Fruit fly (Drosophila melanogaster): ENCODE measurements around the gene tsh.

The tsh gene

dm6 chr2L:21881504-21882124 lies 53.2 kb downstream of the tsh start:
- no peak for TF ChIP-seq sv (GFP tag; optimal IDR thresholded peaks at IDR 0.05)
- TF ChIP-seq fru (GFP tag; optimal IDR thresholded peaks at IDR 0.05): peak; percentile 31
- peak; percentile 54 for TF ChIP-seq h (GFP tag; optimal IDR thresholded peaks at IDR 0.05)
- TF ChIP-seq OdsH (GFP tag; optimal IDR thresholded peaks at IDR 0.05): peak; percentile 43
- TF ChIP-seq foxo (GFP tag; optimal IDR thresholded peaks at IDR 0.05): peak in 1 of 2 experiments; percentile 50
- no peak for TF ChIP-seq GATAd (GFP tag; optimal IDR thresholded peaks at IDR 0.05)
- no peak for TF ChIP-seq Hr83 (GFP tag; optimal IDR thresholded peaks at IDR 0.05; ENCODE audit: poor library complexity, severe bottlenecking)
- no peak for TF ChIP-seq Hnf4 (GFP tag; optimal IDR thresholded peaks at IDR 0.05)
- no peak for TF ChIP-seq tai (GFP tag; optimal IDR thresholded peaks at IDR 0.05)
- TF ChIP-seq lola (GFP tag; optimal IDR thresholded peaks at IDR 0.05): no peak
- no peak for TF ChIP-seq Rel (GFP tag; optimal IDR thresholded peaks at IDR 0.05)
- TF ChIP-seq Rel (tag; optimal IDR thresholded peaks at IDR 0.05): no peak
- TF ChIP-seq rgr (GFP tag; optimal IDR thresholded peaks at IDR 0.05): peak; percentile 14
- TF ChIP-seq dsf (GFP tag; optimal IDR thresholded peaks at IDR 0.05; ENCODE audit: borderline replicate concordance): no peak
- TF ChIP-seq Sp1 (GFP tag; optimal IDR thresholded peaks at IDR 0.05): peak; percentile 43
- no peak for TF ChIP-seq Vsx2 (GFP tag; optimal IDR thresholded peaks at IDR 0.05; ENCODE audit: partially characterized antibody)
- no peak for TF ChIP-seq brk (GFP tag; optimal IDR thresholded peaks at IDR 0.05)
- TF ChIP-seq Myc (optimal IDR thresholded peaks at IDR 0.05): no peak
- TF ChIP-seq usp (GFP tag; optimal IDR thresholded peaks at IDR 0.05): no peak
- TF ChIP-seq pan (optimal IDR thresholded peaks at IDR 0.05): peak; percentile 35
- TF ChIP-seq Dif (GFP tag; optimal IDR thresholded peaks at IDR 0.05; ENCODE audit: partially characterized antibody): no peak
- TF ChIP-seq Dfd (GFP tag; optimal IDR thresholded peaks at IDR 0.05): no peak
- TF ChIP-seq sage (GFP tag; optimal IDR thresholded peaks at IDR 0.05): no peak
- no peak for TF ChIP-seq Jra (GFP tag; optimal IDR thresholded peaks at IDR 0.05)
- no peak for TF ChIP-seq dmrt93B (GFP tag; optimal IDR thresholded peaks at IDR 0.05)
- no peak for TF ChIP-seq CG32264 (GFP tag; optimal IDR thresholded peaks at IDR 0.05)
- TF ChIP-seq CG9705 (GFP tag; optimal IDR thresholded peaks at IDR 0.05): no peak
- TF ChIP-seq Abd-B (GFP tag; optimal IDR thresholded peaks at IDR 0.05): no peak
- TF ChIP-seq CrebA (GFP tag; optimal IDR thresholded peaks at IDR 0.05; ENCODE audit: borderline replicate concordance): no peak
- TF ChIP-seq Hr78 (GFP tag; optimal IDR thresholded peaks at IDR 0.05): no peak
- peak; percentile 58 for TF ChIP-seq HLH106 (tag; optimal IDR thresholded peaks at IDR 0.05)
- peak; percentile 72 for TF ChIP-seq woc (GFP tag; optimal IDR thresholded peaks at IDR 0.05)
- TF ChIP-seq dl (GFP tag; optimal IDR thresholded peaks at IDR 0.05; ENCODE audit: insufficient read depth in 1 of 2, partially characterized antibody in 2 of 2): no peak
- TF ChIP-seq psq (GFP tag; optimal IDR thresholded peaks at IDR 0.05): no peak
- no peak for TF ChIP-seq N (GFP tag; optimal IDR thresholded peaks at IDR 0.05)
- TF ChIP-seq ey (GFP tag; optimal IDR thresholded peaks at IDR 0.05): peak; percentile 3
- TF ChIP-seq jim (GFP tag; optimal IDR thresholded peaks at IDR 0.05): no peak
- TF ChIP-seq br (GFP tag; optimal IDR thresholded peaks at IDR 0.05): no peak
- TF ChIP-seq Mio (GFP tag; optimal IDR thresholded peaks at IDR 0.05): no peak

- TF ChIP-seq CrebA (GFP tag; optimal IDR thresholded peaks at IDR 0.05; ENCODE audit: borderline replicate concordance) (no peak), GATAd (GFP tag; optimal IDR thresholded peaks at IDR 0.05) (no peak), brk (GFP tag; optimal IDR thresholded peaks at IDR 0.05) (no peak), tai (GFP tag; optimal IDR thresholded peaks at IDR 0.05) (no peak), Jra (GFP tag; optimal IDR thresholded peaks at IDR 0.05) (no peak)
Measured at dm6 chr2L:21885502-21885901, 57.1 kb downstream of the tsh start.

dm6 chr2L:21886260-21886659 lies 57.9 kb downstream of the tsh start:
- TF ChIP-seq psq (GFP tag; optimal IDR thresholded peaks at IDR 0.05) (no peak), jim (GFP tag; optimal IDR thresholded peaks at IDR 0.05) (no peak), tai (GFP tag; optimal IDR thresholded peaks at IDR 0.05) (no peak), Hr83 (GFP tag; optimal IDR thresholded peaks at IDR 0.05; ENCODE audit: poor library complexity, severe bottlenecking) (no peak)

Data from whole organism, wandering third instar larva.